Worm (Caenorhabditis elegans) whole organism, early embryonic: Measurements from ENCODE around the gene R07H5.11.

ENCODE experiments used
- F13C5.2 ChIP-seq: sonication (generic microtip); optimal IDR thresholded peaks from 2 replicates; lab custom pipeline; 2017; ENCODE audit warnings: mild to moderate bottlenecking, missing genetic modification characterization, inconsistent platforms, missing compliant biosample characterization
- aly-1 ChIP-seq: sonication (generic microtip); optimal IDR thresholded peaks from 2 replicates; lab custom pipeline; 2016; ENCODE audit warnings: missing genetic modification characterization, missing compliant biosample characterization
- sea-1 ChIP-seq: fragments of 200-800 bp; sonication (Bioruptor generic); conservative IDR thresholded peaks from 2 replicates; pipeline ENCODE4 v1.3.6; 2022; ENCODE audit warnings: missing genetic modification characterization, missing compliant biosample characterization

DNA sequence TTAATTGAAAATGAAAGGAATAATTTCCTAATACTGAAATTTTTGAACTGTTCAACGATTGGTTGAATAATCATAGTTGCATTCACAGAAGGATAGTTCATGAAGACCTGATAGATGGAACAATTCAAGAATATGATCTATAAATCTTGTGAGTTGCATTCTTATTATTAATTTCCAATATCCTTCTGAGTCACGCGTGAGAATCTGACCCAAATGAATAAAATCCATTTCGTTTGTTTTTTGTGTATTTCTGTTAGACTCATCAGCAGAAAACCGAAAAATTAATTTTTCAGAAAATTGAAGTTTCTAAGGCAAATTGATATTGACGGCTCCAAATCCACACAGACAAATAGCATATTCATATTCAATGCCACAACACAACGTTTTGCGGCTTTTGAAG is 13.2 kb upstream of the R07H5.11 start, which contains the start of gene fbxb-79:
- TF ChIP-seq aly-1 (tag; lab: Kevin White, UChicago) (no peak), sea-1 (GFP tag; lab: Robert Waterston, UW) (no peak), F13C5.2 (tag; lab: Kevin White, UChicago) (no peak)
